Fruit fly (Drosophila melanogaster) whole organism, adult: Measurements from ENCODE around the gene Tom70.

Source experiments
- CG11617 ChIP-seq: fragments of 200-800 bp; sonication (Bioruptor generic); optimal IDR thresholded peaks from 2 replicates; lab custom pipeline; 2017; ENCODE audit warnings: mild to moderate bottlenecking, missing biosample characterization, missing genetic modification reagents, missing genetic modification characterization
- CG12768 ChIP-seq: fragments of 200-800 bp; sonication (Bioruptor generic); optimal IDR thresholded peaks from 2 replicates; lab custom pipeline; 2017; ENCODE audit warnings: missing biosample characterization, missing genetic modification characterization, mild to moderate bottlenecking, moderate library complexity, missing genetic modification reagents
- CG14711 ChIP-seq: fragments of 200-800 bp; sonication (Bioruptor generic); optimal IDR thresholded peaks from 2 replicates; lab custom pipeline; 2018; ENCODE audit warnings: missing biosample characterization, mild to moderate bottlenecking, missing genetic modification characterization, moderate library complexity
- CG1620 ChIP-seq: fragments of 200-800 bp; sonication (Bioruptor generic); optimal IDR thresholded peaks from 2 replicates; lab custom pipeline; 2016; ENCODE audit warnings: missing biosample characterization, missing genetic modification characterization
- CG33017 ChIP-seq: fragments of 200-800 bp; sonication (Bioruptor generic); optimal IDR thresholded peaks from 2 replicates; lab custom pipeline; 2018; ENCODE audit warnings: missing biosample characterization, mild to moderate bottlenecking, missing genetic modification characterization, moderate library complexity
- CG5204 ChIP-seq: fragments of 200-800 bp; sonication (Bioruptor generic); optimal IDR thresholded peaks from 2 replicates; lab custom pipeline; 2016; ENCODE audit warnings: missing biosample characterization, missing genetic modification characterization
- CG7045 ChIP-seq: fragments of 200-800 bp; sonication (Bioruptor generic); optimal IDR thresholded peaks from 2 replicates; lab custom pipeline; 2017; ENCODE audit warnings: missing biosample characterization, mild to moderate bottlenecking, missing genetic modification characterization
- CG7101 ChIP-seq: fragments of 200-800 bp; sonication (Bioruptor generic); optimal IDR thresholded peaks from 2 replicates; lab custom pipeline; 2018; ENCODE audit warnings: missing biosample characterization, mild to moderate bottlenecking, missing genetic modification characterization, moderate library complexity
- Clk ChIP-seq: fragments of 200-800 bp; sonication (Bioruptor generic); optimal IDR thresholded peaks from 2 replicates; lab custom pipeline; 2017; ENCODE audit warnings: missing biosample characterization, missing genetic modification characterization
- Crg-1 ChIP-seq: fragments of 200-800 bp; sonication (Bioruptor generic); optimal IDR thresholded peaks from 2 replicates; lab custom pipeline; 2016; ENCODE audit warnings: missing biosample characterization, missing genetic modification characterization
- Hr96 ChIP-seq: fragments of 200-800 bp; sonication (Bioruptor generic); optimal IDR thresholded peaks from 2 replicates; lab custom pipeline; 2016; ENCODE audit warnings: missing biosample characterization, missing genetic modification characterization
- Mnt ChIP-seq: fragments of 200-800 bp; sonication (Bioruptor generic); optimal IDR thresholded peaks from 2 replicates; lab custom pipeline; 2016; ENCODE audit warnings: missing biosample characterization, mild to moderate bottlenecking, missing genetic modification characterization
- bab1 ChIP-seq: fragments of 200-800 bp; sonication (Bioruptor generic); optimal IDR thresholded peaks from 3 replicates; lab custom pipeline; 2019; ENCODE audit warnings: missing biosample characterization, mild to moderate bottlenecking, missing genetic modification characterization, moderate library complexity
- cic ChIP-seq: fragments of 200-800 bp; sonication (Bioruptor generic); optimal IDR thresholded peaks from 2 replicates; lab custom pipeline; 2017; ENCODE audit warnings: missing biosample characterization, mild to moderate bottlenecking, missing genetic modification characterization, moderate library complexity
- cnc ChIP-seq, 2 experiments: fragments of >200 bp; optimal IDR thresholded peaks; 2 replicates each; lab custom pipeline; 2017
- kay ChIP-seq: fragments of 200-800 bp; sonication (Bioruptor generic); peaks from one replicate; lab custom pipeline; 2016; ENCODE audit warnings: missing biosample characterization, missing genetic modification characterization, borderline replicate concordance
- ovo ChIP-seq: fragments of 200-800 bp; sonication (Bioruptor generic); optimal IDR thresholded peaks from 2 replicates; lab custom pipeline; 2016; ENCODE audit warnings: missing biosample characterization, missing genetic modification characterization
- pad ChIP-seq: fragments of 200-800 bp; sonication (Bioruptor generic); optimal IDR thresholded peaks from 3 replicates; lab custom pipeline; 2017; ENCODE audit warnings: missing biosample characterization, missing genetic modification characterization, mild to moderate bottlenecking, moderate library complexity, missing genetic modification reagents
- tj ChIP-seq: fragments of 200-800 bp; sonication (Bioruptor generic); optimal IDR thresholded peaks from 3 replicates; lab custom pipeline; 2017; ENCODE audit warnings: missing biosample characterization, mild to moderate bottlenecking, missing genetic modification characterization, moderate library complexity
- toe ChIP-seq: fragments of 200-800 bp; sonication (Bioruptor generic); optimal IDR thresholded peaks from 2 replicates; lab custom pipeline; 2016; ENCODE audit warnings: missing biosample characterization, missing genetic modification characterization

The Tom70 gene

dm6 chr2L:12078123-12078658, 39.9 kb upstream of the Tom70 start:
- TF ChIP-seq Crg-1 (GFP tag; lab: Kevin White, UChicago), result no peak
- TF ChIP-seq Hr96 (GFP tag; lab: Kevin White, UChicago), result no peak
- no peak for TF ChIP-seq CG14711 (tag; lab: Kevin White, UChicago)
- TF ChIP-seq cic (GFP tag; lab: Kevin White, UChicago), result no peak
- no peak for TF ChIP-seq CG7045 (GFP tag; lab: Kevin White, UChicago)
- no peak for TF ChIP-seq CG5204 (GFP tag; lab: Kevin White, UChicago)
- TF ChIP-seq CG11617 (GFP tag; lab: Kevin White, UChicago), result no peak
- TF ChIP-seq Clk (GFP tag; lab: Kevin White, UChicago), result no peak
- TF ChIP-seq Mnt, result no peak
- no peak for TF ChIP-seq CG1620
- no peak for TF ChIP-seq pad (GFP tag; lab: Kevin White, UChicago)
- no peak for TF ChIP-seq CG12768 (GFP tag; lab: Kevin White, UChicago)
- TF ChIP-seq bab1 (GFP tag; lab: Kevin White, UChicago), result no peak
- no peak for TF ChIP-seq tj
- no peak for TF ChIP-seq toe
- TF ChIP-seq CG7101 (tag; lab: Kevin White, UChicago), result no peak
- TF ChIP-seq cnc (optimal IDR thresholded peaks at IDR 0.05; lab: Kevin White, UChicago), result no peak
- TF ChIP-seq kay, result no peak
- no peak for TF ChIP-seq CG33017 (tag; lab: Kevin White, UChicago)
- no peak for TF ChIP-seq ovo (GFP tag; lab: Kevin White, UChicago)

dm6 chr2L:12075850-12076249, 37.5 kb upstream of the Tom70 start, which contains the start of gene CG14947:
Gene CG14947 (plus strand): TSS chr2L:12076100.
- TF ChIP-seq cnc (optimal IDR thresholded peaks at IDR 0.05; lab: Kevin White, UChicago), result no peak
- TF ChIP-seq kay, result no peak
- TF ChIP-seq ovo (GFP tag; lab: Kevin White, UChicago), result no peak
- TF ChIP-seq CG12768 (GFP tag; lab: Kevin White, UChicago), result no peak
- no peak for TF ChIP-seq Mnt
- TF ChIP-seq toe, result no peak
- TF ChIP-seq bab1 (GFP tag; lab: Kevin White, UChicago), result no peak
- TF ChIP-seq cic (GFP tag; lab: Kevin White, UChicago), result no peak
- TF ChIP-seq pad (GFP tag; lab: Kevin White, UChicago), result no peak
- TF ChIP-seq CG7101 (tag; lab: Kevin White, UChicago), result no peak
- TF ChIP-seq CG11617 (GFP tag; lab: Kevin White, UChicago), result no peak

- no peak for TF ChIP-seq Mnt
- TF ChIP-seq CG33017 (tag; lab: Kevin White, UChicago), result no peak
- TF ChIP-seq Hr96 (GFP tag; lab: Kevin White, UChicago), result no peak
- TF ChIP-seq Clk (GFP tag; lab: Kevin White, UChicago), result no peak
- no peak for TF ChIP-seq bab1 (GFP tag; lab: Kevin White, UChicago)
- no peak for TF ChIP-seq CG12768 (GFP tag; lab: Kevin White, UChicago)
- TF ChIP-seq tj, result no peak
- TF ChIP-seq CG1620, result no peak
- no peak for TF ChIP-seq cic (GFP tag; lab: Kevin White, UChicago)
- TF ChIP-seq CG11617 (GFP tag; lab: Kevin White, UChicago), result no peak
- no peak for TF ChIP-seq pad (GFP tag; lab: Kevin White, UChicago)
- no peak for TF ChIP-seq CG7101 (tag; lab: Kevin White, UChicago)
- TF ChIP-seq ovo (GFP tag; lab: Kevin White, UChicago), result no peak
- TF ChIP-seq kay, result no peak
- TF ChIP-seq CG5204 (GFP tag; lab: Kevin White, UChicago), result no peak
- no peak for TF ChIP-seq CG14711 (tag; lab: Kevin White, UChicago)
- no peak for TF ChIP-seq Crg-1 (GFP tag; lab: Kevin White, UChicago)
Observed at dm6 chr2L:12066617-12067251, 28.4 kb upstream of the Tom70 start, which contains the start of gene firl. Gene firl (minus strand): TSS chr2L:12066775.

DNA sequence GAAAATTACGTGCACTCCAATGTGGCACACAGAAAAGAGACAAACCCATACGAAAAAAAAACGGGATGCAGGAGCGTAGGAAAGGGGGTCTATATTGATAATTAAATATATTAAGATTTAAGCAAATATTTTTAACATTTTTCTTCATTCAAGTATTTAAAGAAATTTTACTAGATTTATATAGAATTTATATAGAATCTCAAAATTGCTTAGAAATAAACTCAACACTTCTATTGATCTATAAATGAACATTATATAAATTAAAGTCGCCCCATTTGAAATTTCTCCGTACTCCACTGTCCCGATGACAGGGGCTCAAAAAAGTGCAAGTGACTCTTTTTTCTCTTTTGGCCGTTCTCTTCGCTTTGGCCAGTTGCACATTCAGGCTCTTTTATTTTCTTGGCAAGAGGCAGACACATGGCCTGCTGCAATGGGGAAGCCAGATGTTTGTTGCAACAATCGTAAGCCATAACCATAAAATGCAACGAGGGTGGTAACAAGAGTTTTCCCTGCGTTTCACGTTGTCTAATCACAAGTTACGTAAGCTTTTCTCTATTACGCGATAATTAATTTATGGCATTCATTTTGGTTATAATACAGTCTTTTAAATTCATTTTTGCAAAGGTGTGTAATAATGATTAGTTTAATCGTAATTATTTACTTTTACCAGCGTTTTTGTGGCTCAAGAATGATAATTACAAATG, 27.5 kb upstream of the Tom70 start:
- TF ChIP-seq cic (GFP tag; lab: Kevin White, UChicago) (no peak), CG14711 (tag; lab: Kevin White, UChicago) (peak; percentile 34), Clk (GFP tag; lab: Kevin White, UChicago) (no peak), CG11617 (GFP tag; lab: Kevin White, UChicago) (peak; percentile 29), Mnt (no peak), Hr96 (GFP tag; lab: Kevin White, UChicago) (no peak), CG1620 (no peak), CG7045 (GFP tag; lab: Kevin White, UChicago) (peak; percentile 19), kay (no peak), CG33017 (tag; lab: Kevin White, UChicago) (peak; percentile 64), ovo (GFP tag; lab: Kevin White, UChicago) (no peak), tj (no peak), CG7101 (tag; lab: Kevin White, UChicago) (peak; percentile 51), CG5204 (GFP tag; lab: Kevin White, UChicago) (no peak), bab1 (GFP tag; lab: Kevin White, UChicago) (no peak), pad (GFP tag; lab: Kevin White, UChicago) (no peak), Crg-1 (GFP tag; lab: Kevin White, UChicago) (no peak), toe (no peak), CG12768 (GFP tag; lab: Kevin White, UChicago) (peak; percentile 15)

DNA sequence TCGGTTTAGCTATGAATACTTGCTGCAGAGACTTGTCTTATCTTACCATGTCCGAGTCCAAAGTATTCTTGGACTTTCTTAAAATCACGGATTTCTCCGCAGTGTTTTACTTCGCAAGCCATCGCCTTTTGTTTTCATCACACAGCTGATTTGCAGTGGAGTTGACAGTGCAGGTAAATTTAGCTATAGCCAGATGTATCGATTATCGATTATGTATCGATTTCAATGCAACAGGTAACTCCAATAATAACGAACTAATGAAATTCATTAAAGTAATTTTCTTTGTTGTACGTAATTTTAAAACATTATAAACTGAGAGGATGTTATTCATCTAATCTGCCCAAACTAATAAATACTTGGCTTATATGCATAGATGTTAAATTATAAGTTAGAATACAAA, 24.7 kb upstream of the Tom70 start, which contains the start of gene Rab3-GAP:
TSS of gene Rab3-GAP (minus strand) at position 150 of the 400 bp plus-strand sequence.
- TF ChIP-seq Hr96 (GFP tag; lab: Kevin White, UChicago) (no peak), bab1 (GFP tag; lab: Kevin White, UChicago) (peak; percentile 47), CG11617 (GFP tag; lab: Kevin White, UChicago) (peak; percentile 20), tj (no peak), Clk (GFP tag; lab: Kevin White, UChicago) (no peak), Mnt (no peak), kay (no peak), CG7101 (tag; lab: Kevin White, UChicago) (peak; percentile 13), CG33017 (tag; lab: Kevin White, UChicago) (no peak), pad (GFP tag; lab: Kevin White, UChicago) (no peak), CG14711 (tag; lab: Kevin White, UChicago) (peak; percentile 29), toe (no peak)
